Fruit fly (Drosophila melanogaster) whole organism, adult: ENCODE results near the gene unc-13.

ENCODE experiments used
- CG11617 ChIP-seq: fragments of 200-800 bp; sonication (Bioruptor generic); optimal IDR thresholded peaks from 2 replicates; lab custom pipeline; 2017; ENCODE audit warnings: mild to moderate bottlenecking, missing biosample characterization, missing genetic modification reagents, missing genetic modification characterization
- CG12768 ChIP-seq: fragments of 200-800 bp; sonication (Bioruptor generic); optimal IDR thresholded peaks from 2 replicates; lab custom pipeline; 2017; ENCODE audit warnings: missing biosample characterization, missing genetic modification characterization, mild to moderate bottlenecking, moderate library complexity, missing genetic modification reagents
- CG14711 ChIP-seq: fragments of 200-800 bp; sonication (Bioruptor generic); optimal IDR thresholded peaks from 2 replicates; lab custom pipeline; 2018; ENCODE audit warnings: missing biosample characterization, mild to moderate bottlenecking, missing genetic modification characterization, moderate library complexity
- CG1620 ChIP-seq: fragments of 200-800 bp; sonication (Bioruptor generic); optimal IDR thresholded peaks from 2 replicates; lab custom pipeline; 2016; ENCODE audit warnings: missing biosample characterization, missing genetic modification characterization
- CG33017 ChIP-seq: fragments of 200-800 bp; sonication (Bioruptor generic); optimal IDR thresholded peaks from 2 replicates; lab custom pipeline; 2018; ENCODE audit warnings: missing biosample characterization, mild to moderate bottlenecking, missing genetic modification characterization, moderate library complexity
- CG5204 ChIP-seq: fragments of 200-800 bp; sonication (Bioruptor generic); optimal IDR thresholded peaks from 2 replicates; lab custom pipeline; 2016; ENCODE audit warnings: missing biosample characterization, missing genetic modification characterization
- CG7045 ChIP-seq: fragments of 200-800 bp; sonication (Bioruptor generic); optimal IDR thresholded peaks from 2 replicates; lab custom pipeline; 2017; ENCODE audit warnings: missing biosample characterization, mild to moderate bottlenecking, missing genetic modification characterization
- CG7101 ChIP-seq: fragments of 200-800 bp; sonication (Bioruptor generic); optimal IDR thresholded peaks from 2 replicates; lab custom pipeline; 2018; ENCODE audit warnings: missing biosample characterization, mild to moderate bottlenecking, missing genetic modification characterization, moderate library complexity
- Clk ChIP-seq: fragments of 200-800 bp; sonication (Bioruptor generic); optimal IDR thresholded peaks from 2 replicates; lab custom pipeline; 2017; ENCODE audit warnings: missing biosample characterization, missing genetic modification characterization
- Crg-1 ChIP-seq: fragments of 200-800 bp; sonication (Bioruptor generic); optimal IDR thresholded peaks from 2 replicates; lab custom pipeline; 2016; ENCODE audit warnings: missing biosample characterization, missing genetic modification characterization
- Hr96 ChIP-seq: fragments of 200-800 bp; sonication (Bioruptor generic); optimal IDR thresholded peaks from 2 replicates; lab custom pipeline; 2016; ENCODE audit warnings: missing biosample characterization, missing genetic modification characterization
- Mnt ChIP-seq: fragments of 200-800 bp; sonication (Bioruptor generic); optimal IDR thresholded peaks from 2 replicates; lab custom pipeline; 2016; ENCODE audit warnings: missing biosample characterization, mild to moderate bottlenecking, missing genetic modification characterization
- bab1 ChIP-seq: fragments of 200-800 bp; sonication (Bioruptor generic); optimal IDR thresholded peaks from 3 replicates; lab custom pipeline; 2019; ENCODE audit warnings: missing biosample characterization, mild to moderate bottlenecking, missing genetic modification characterization, moderate library complexity
- cic ChIP-seq: fragments of 200-800 bp; sonication (Bioruptor generic); optimal IDR thresholded peaks from 2 replicates; lab custom pipeline; 2017; ENCODE audit warnings: missing biosample characterization, mild to moderate bottlenecking, missing genetic modification characterization, moderate library complexity
- cnc ChIP-seq, 2 experiments: fragments of >200 bp; optimal IDR thresholded peaks; 2 replicates each; lab custom pipeline; 2017
- kay ChIP-seq: fragments of 200-800 bp; sonication (Bioruptor generic); peaks from one replicate; lab custom pipeline; 2016; ENCODE audit warnings: missing biosample characterization, missing genetic modification characterization, borderline replicate concordance
- ovo ChIP-seq: fragments of 200-800 bp; sonication (Bioruptor generic); optimal IDR thresholded peaks from 2 replicates; lab custom pipeline; 2016; ENCODE audit warnings: missing biosample characterization, missing genetic modification characterization
- pad ChIP-seq: fragments of 200-800 bp; sonication (Bioruptor generic); optimal IDR thresholded peaks from 3 replicates; lab custom pipeline; 2017; ENCODE audit warnings: missing biosample characterization, missing genetic modification characterization, mild to moderate bottlenecking, moderate library complexity, missing genetic modification reagents
- tj ChIP-seq: fragments of 200-800 bp; sonication (Bioruptor generic); optimal IDR thresholded peaks from 3 replicates; lab custom pipeline; 2017; ENCODE audit warnings: missing biosample characterization, mild to moderate bottlenecking, missing genetic modification characterization, moderate library complexity
- toe ChIP-seq: fragments of 200-800 bp; sonication (Bioruptor generic); optimal IDR thresholded peaks from 2 replicates; lab custom pipeline; 2016; ENCODE audit warnings: missing biosample characterization, missing genetic modification characterization

Gene unc-13

dm6 chr4:909134-909533, 3.0 kb downstream of the unc-13 start:
- TF ChIP-seq Mnt (GFP tag; lab: Kevin White, UChicago): no peak
- peak; percentile 92 for TF ChIP-seq kay (GFP tag; lab: Kevin White, UChicago)

dm6 chr4:904667-905066, 7.5 kb downstream of the unc-13 start:
- TF ChIP-seq cnc (optimal IDR thresholded peaks at IDR 0.05; lab: Kevin White, UChicago): no peak
- peak; percentile 17 for TF ChIP-seq bab1 (GFP tag; lab: Kevin White, UChicago)

- TF ChIP-seq CG33017 (no peak), CG7045 (GFP tag; lab: Kevin White, UChicago) (no peak), CG11617 (no peak)
These were observed 16.0 kb downstream of the unc-13 start for dm6 chr4:896134-896533.

- TF ChIP-seq kay (GFP tag; lab: Kevin White, UChicago): peak; percentile 27
- TF ChIP-seq CG14711 (tag; lab: Kevin White, UChicago): peak; percentile 19
- TF ChIP-seq toe: no peak
These were observed 32.9 kb downstream of the unc-13 start for dm6 chr4:879061-879708.

- TF ChIP-seq CG11617 (no peak), ovo (GFP tag; lab: Kevin White, UChicago) (no peak), tj (GFP tag; lab: Kevin White, UChicago) (no peak), Clk (GFP tag; lab: Kevin White, UChicago) (no peak), CG5204 (GFP tag; lab: Kevin White, UChicago) (no peak), Mnt (GFP tag; lab: Kevin White, UChicago) (no peak), CG1620 (GFP tag; lab: Kevin White, UChicago) (no peak), bab1 (GFP tag; lab: Kevin White, UChicago) (no peak), cnc (optimal IDR thresholded peaks at IDR 0.05; lab: Kevin White, UChicago) (no peak), toe (no peak), CG12768 (GFP tag; lab: Kevin White, UChicago) (no peak), CG7045 (GFP tag; lab: Kevin White, UChicago) (no peak), kay (GFP tag; lab: Kevin White, UChicago) (no peak), Hr96 (GFP tag; lab: Kevin White, UChicago) (no peak), Crg-1 (GFP tag; lab: Kevin White, UChicago) (no peak), pad (no peak), CG14711 (tag; lab: Kevin White, UChicago) (no peak), cic (GFP tag; lab: Kevin White, UChicago) (no peak)
These were observed 44.2 kb downstream of the unc-13 start for dm6 chr4:867937-868336.

- TF ChIP-seq Mnt (GFP tag; lab: Kevin White, UChicago) (peak; percentile 33), tj (GFP tag; lab: Kevin White, UChicago) (no peak), kay (GFP tag; lab: Kevin White, UChicago) (peak; percentile 77), CG11617 (no peak), bab1 (GFP tag; lab: Kevin White, UChicago) (peak; percentile 49), cnc (optimal IDR thresholded peaks at IDR 0.05; lab: Kevin White, UChicago) (no peak), CG5204 (GFP tag; lab: Kevin White, UChicago) (no peak), CG7045 (GFP tag; lab: Kevin White, UChicago) (peak; percentile 14), toe (no peak), ovo (GFP tag; lab: Kevin White, UChicago) (no peak), CG12768 (GFP tag; lab: Kevin White, UChicago) (no peak), CG33017 (no peak), Clk (GFP tag; lab: Kevin White, UChicago) (peak; percentile 37), CG7101 (tag; lab: Kevin White, UChicago) (no peak), cic (GFP tag; lab: Kevin White, UChicago) (no peak), CG14711 (tag; lab: Kevin White, UChicago) (peak; percentile 28), Crg-1 (GFP tag; lab: Kevin White, UChicago) (no peak), Hr96 (GFP tag; lab: Kevin White, UChicago) (no peak), CG1620 (GFP tag; lab: Kevin White, UChicago) (peak; percentile 14), pad (no peak)
These were observed 45.5 kb downstream of the unc-13 start, which contains the start of gene Gyf for dm6 chr4:866437-867216. Gyf (minus strand) TSS chr4:867025.

dm6 chr4:855074-855473, 57.1 kb downstream of the unc-13 start:
- TF ChIP-seq ovo (GFP tag; lab: Kevin White, UChicago): no peak
- TF ChIP-seq CG1620 (GFP tag; lab: Kevin White, UChicago): no peak
- TF ChIP-seq CG7101 (tag; lab: Kevin White, UChicago): no peak
- TF ChIP-seq CG11617: no peak
- TF ChIP-seq kay (GFP tag; lab: Kevin White, UChicago): peak; percentile 24
- no peak for TF ChIP-seq CG14711 (tag; lab: Kevin White, UChicago)
- TF ChIP-seq CG5204 (GFP tag; lab: Kevin White, UChicago): no peak
